Fruit fly (Drosophila melanogaster) whole organism, pupa: ENCODE results near the gene Imp.

Experiments used
- CG15710 ChIP-seq: fragments of 200-800 bp; sonication (Bioruptor generic); optimal IDR thresholded peaks from 2 replicates; lab custom pipeline; 2018; ENCODE audit warnings: missing biosample characterization, mild to moderate bottlenecking, missing genetic modification characterization, moderate library complexity
- Pif1A ChIP-seq: fragments of 200-800 bp; sonication (Bioruptor generic); optimal IDR thresholded peaks from 3 replicates; lab custom pipeline; 2016; ENCODE audit warnings: missing biosample characterization, missing genetic modification characterization
- Pif1B ChIP-seq: fragments of 200-800 bp; sonication (Bioruptor generic); optimal IDR thresholded peaks from 3 replicates; lab custom pipeline; 2016; ENCODE audit warnings: missing biosample characterization, missing genetic modification characterization
- gl ChIP-seq: fragments of 200-800 bp; sonication (Bioruptor generic); optimal IDR thresholded peaks from 2 replicates; lab custom pipeline; 2018; ENCODE audit warnings: missing biosample characterization, mild to moderate bottlenecking, missing genetic modification characterization

dm6 chrX:10743825-10744224 lies 80.3 kb downstream of the Imp start:
- TF ChIP-seq Pif1A (GFP tag; lab: Kevin White, UChicago) (no peak), CG15710 (tag; lab: Kevin White, UChicago) (no peak), Pif1B (no peak), gl (tag; lab: Kevin White, UChicago) (no peak)
